Fruit fly (Drosophila melanogaster): ENCODE measurements around the gene CG9795.

DNA sequence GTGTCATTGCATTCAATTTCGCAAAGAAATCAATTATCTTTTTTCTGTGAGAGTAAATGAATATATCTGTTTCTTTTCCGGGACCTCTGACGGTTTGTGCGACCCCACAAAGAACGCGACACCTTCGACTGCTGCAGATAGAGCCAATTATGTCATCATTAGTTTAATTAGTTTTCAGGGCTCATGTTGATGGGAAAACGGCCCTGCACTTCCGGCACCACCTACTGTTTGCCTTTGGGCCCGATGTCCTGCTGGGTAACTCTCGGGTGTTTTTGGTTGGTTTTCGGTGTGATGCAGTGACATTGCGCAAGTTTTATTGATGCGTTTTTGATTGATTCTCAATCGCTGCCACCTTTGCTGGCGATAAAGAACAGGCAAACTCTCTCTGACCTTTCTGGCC is 20.7 kb downstream of the CG9795 start:
- TF ChIP-seq CG15710 (tag; optimal IDR thresholded peaks at IDR 0.05) = no peak
- no peak for TF ChIP-seq Ets98B (GFP tag; IDR thresholded peaks at IDR 0.05)
- TF ChIP-seq gl (tag; optimal IDR thresholded peaks at IDR 0.05) = no peak
- no peak for TF ChIP-seq Snoo (tag; optimal IDR thresholded peaks at IDR 0.05)
